Fruit fly (Drosophila melanogaster) whole organism: ENCODE measurements around the gene CG6602.

ENCODE experiments used
- Dll ChIP-seq: fragments of >200 bp; optimal IDR thresholded peaks from 2 replicates; lab custom pipeline; 2017
- pan ChIP-seq: fragments of >200 bp; optimal IDR thresholded peaks from 2 replicates; lab custom pipeline; 2017
- psq ChIP-seq: fragments of >200 bp; optimal IDR thresholded peaks from 2 replicates; lab custom pipeline; 2017
- usp ChIP-seq: fragments of >200 bp; optimal IDR thresholded peaks from 2 replicates; lab custom pipeline; 2017; ENCODE audit warnings: missing biosample characterization, missing genetic modification characterization, mixed read lengths

- TF ChIP-seq psq (no peak), pan (lab: Kevin White, UChicago) (no peak), Dll (no peak), usp (GFP tag; lab: Kevin White, UChicago) (no peak)
These were observed 4.5 kb downstream of the CG6602 start, which contains the start of gene ssp6 for dm6 chr3L:6076429-6076828.
